Worm (Caenorhabditis elegans): ENCODE results near the gene Y45F3A.5.

DNA sequence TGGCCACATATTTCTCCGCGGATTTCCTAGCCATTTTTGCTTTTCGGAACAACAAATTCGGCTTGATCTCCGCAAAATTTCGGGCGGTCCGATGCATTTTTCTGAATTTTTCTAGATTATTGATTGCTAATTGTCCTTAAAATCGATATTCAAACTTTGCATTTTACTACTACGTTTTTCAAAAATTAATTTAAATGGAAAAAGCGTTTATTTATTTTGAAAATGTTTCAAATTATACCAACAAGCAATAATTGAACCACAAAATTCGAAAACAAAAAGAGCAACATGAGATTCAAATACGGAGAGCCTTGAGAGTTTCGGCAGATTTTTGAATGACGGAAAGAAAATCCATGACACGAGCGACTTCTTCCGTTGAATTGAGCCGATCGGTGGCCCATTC is 8.9 kb upstream of the Y45F3A.5 start, which contains the start of gene Y45F3A.9:
- TF ChIP-seq ceh-16 (tag; optimal IDR thresholded peaks at IDR 0.05) (no peak), mdl-1 (tag; optimal IDR thresholded peaks at IDR 0.05) (no peak), ztf-11 (tag; optimal IDR thresholded peaks at IDR 0.05) (no peak), ama-1 (optimal IDR thresholded peaks at IDR 0.05) (no peak), nhr-76 (tag; optimal IDR thresholded peaks at IDR 0.05) (no peak), R02D3.7 (tag; optimal IDR thresholded peaks at IDR 0.05) (no peak), unc-39 (tag; optimal IDR thresholded peaks at IDR 0.05) (no peak), nfya-1 (tag; optimal IDR thresholded peaks at IDR 0.05; ENCODE audit: insufficient read depth) (no peak), lin-39 (tag; optimal IDR thresholded peaks at IDR 0.05) (no peak), elt-3 (tag; optimal IDR thresholded peaks at IDR 0.05) (no peak), egl-27 (tag; optimal IDR thresholded peaks at IDR 0.05) (no peak), fkh-10 (GFP tag; optimal IDR thresholded peaks at IDR 0.05) (no peak), fos-1 (tag; optimal IDR thresholded peaks at IDR 0.05) (no peak)

All from whole organism, L3 larva.